Fruit fly (Drosophila melanogaster): ENCODE measurements around the gene CG8173.

DNA sequence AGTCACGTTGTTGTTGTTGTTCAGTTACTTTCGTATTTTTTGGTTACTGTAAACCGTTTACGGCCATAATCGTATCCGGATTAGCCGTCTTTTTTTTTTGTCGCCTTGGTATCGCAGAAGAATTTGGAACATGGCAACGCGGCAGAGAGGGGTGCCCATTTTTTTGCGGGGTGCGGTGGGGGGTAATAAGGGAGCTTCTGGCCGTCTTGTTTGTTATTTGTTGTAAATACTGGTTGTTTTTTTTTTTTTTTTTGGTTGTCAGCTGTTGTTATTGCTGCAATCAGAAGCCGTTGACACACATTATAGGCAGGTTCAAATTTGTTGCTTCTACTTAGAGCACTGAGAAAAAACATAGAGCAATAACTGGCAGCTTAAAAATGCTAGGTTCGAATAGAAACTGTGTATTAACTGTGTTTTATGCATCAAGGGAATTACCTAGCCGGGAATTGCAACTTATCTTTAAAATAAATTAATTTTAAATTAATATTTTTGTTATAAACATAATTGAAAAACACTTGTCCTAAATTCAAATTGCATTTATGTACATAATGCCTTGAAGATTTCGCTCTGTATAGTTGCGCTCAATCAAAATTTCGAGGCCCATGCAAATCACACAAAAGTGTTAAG, 14.9 kb upstream of the CG8173 start:
- no peak for TF ChIP-seq Snoo (tag; optimal IDR thresholded peaks at IDR 0.05)
- TF ChIP-seq EcR (GFP tag; optimal IDR thresholded peaks at IDR 0.05), result no peak
- no peak for TF ChIP-seq Pif1B (GFP tag; optimal IDR thresholded peaks at IDR 0.05)
- TF ChIP-seq CG15710 (tag; optimal IDR thresholded peaks at IDR 0.05), result no peak
- TF ChIP-seq CG13204 (GFP tag; optimal IDR thresholded peaks at IDR 0.05), result no peak
- no peak for TF ChIP-seq rn (GFP tag; IDR thresholded peaks at IDR 0.05)
- TF ChIP-seq CG4496 (GFP tag; IDR thresholded peaks at IDR 0.05), result no peak
- TF ChIP-seq CG9948 (tag; optimal IDR thresholded peaks at IDR 0.05), result no peak
- TF ChIP-seq CG12605 (GFP tag; IDR thresholded peaks at IDR 0.05), result no peak
- TF ChIP-seq CG14655 (GFP tag; optimal IDR thresholded peaks at IDR 0.05), result no peak

All from whole organism, pupa.